Worm (Caenorhabditis elegans) whole organism, young adult: ENCODE results near the gene C47D12.2.

ENCODE experiments used
- bed-1 ChIP-seq: fragments of 200-800 bp; sonication (Bioruptor generic); IDR thresholded peaks from 2 replicates; pipeline ENCODE4 v1.3.6; 2022; ENCODE audit warnings: missing genetic modification reagents, missing genetic modification characterization, missing compliant biosample characterization
- hlh-26 ChIP-seq: fragments of 200-800 bp; sonication (Bioruptor generic); conservative IDR thresholded peaks from 2 replicates; pipeline ENCODE4 v1.3.6; 2022; ENCODE audit warnings: missing genetic modification reagents, missing genetic modification characterization, missing compliant biosample characterization
- let-607 ChIP-seq, 2 experiments: fragments of 200-800 bp in 1 of 2; sonication (Bioruptor generic) in 1 of 2; sonication (generic microtip) in 1 of 2; optimal IDR thresholded peaks; 2 replicates each; lab custom pipeline; 2016 to 2018; ENCODE audit warnings: mild to moderate bottlenecking in 2 of 2, missing compliant biosample characterization in 2 of 2, missing genetic modification characterization in 2 of 2, moderate library complexity in 2 of 2, missing genotype in 1 of 2
- madf-10 ChIP-seq: sonication (generic microtip); optimal IDR thresholded peaks from 2 replicates; lab custom pipeline; 2016; ENCODE audit warnings: mild to moderate bottlenecking, missing genetic modification characterization, missing compliant biosample characterization

- TF ChIP-seq let-607 (tag; optimal IDR thresholded peaks at IDR 0.05; lab: Kevin White, UChicago) (no peak), bed-1 (GFP tag; lab: Robert Waterston, UW) (no peak), madf-10 (tag; lab: Kevin White, UChicago) (no peak), hlh-26 (GFP tag; lab: Robert Waterston, UW) (no peak)
Observed at ce11 chrII:11726470-11727106, 50.5 kb downstream of the C47D12.2 start, which contains the start of gene F13D12.5.
